Worm (Caenorhabditis elegans) whole organism, midembryonic: ENCODE data around the gene F56D6.14.

Source experiments
- cog-1 ChIP-seq: sonication (generic microtip); optimal IDR thresholded peaks from 2 replicates; lab custom pipeline; 2016; ENCODE audit warnings: missing genetic modification characterization, missing compliant biosample characterization
- flt-1 ChIP-seq: fragments of 200-800 bp; sonication (Bioruptor generic); IDR thresholded peaks from 2 replicates; pipeline ENCODE4 v1.3.6; 2022; ENCODE audit warnings: missing genetic modification characterization, missing compliant biosample characterization
- klf-2 ChIP-seq: fragments of 200-800 bp; sonication (Bioruptor generic); conservative IDR thresholded peaks from 2 replicates; pipeline ENCODE4 v1.3.6; 2022; ENCODE audit warnings: missing genetic modification reagents, missing genetic modification characterization, missing compliant biosample characterization
- med-1 ChIP-seq: sonication (generic microtip); optimal IDR thresholded peaks from 2 replicates; lab custom pipeline; 2017; ENCODE audit warnings: missing genetic modification characterization, mild to moderate bottlenecking, missing compliant biosample characterization, antibody characterized with exemption, missing genetic modification reagents; ENCODE audit not compliant: insufficient read depth
- tab-1 ChIP-seq: fragments of 200-800 bp; sonication (Bioruptor generic); IDR thresholded peaks from 2 replicates; pipeline ENCODE4 v1.3.6; 2022; ENCODE audit warnings: missing genetic modification characterization, missing compliant biosample characterization
- ztf-23 ChIP-seq: fragments of 200-800 bp; sonication (Bioruptor generic); IDR thresholded peaks from 2 replicates; pipeline ENCODE4 v1.3.6; 2022; ENCODE audit warnings: missing genetic modification reagents, missing genetic modification characterization, missing compliant biosample characterization

- TF ChIP-seq tab-1 (no peak), klf-2 (GFP tag; lab: Robert Waterston, UW) (no peak), med-1 (GFP tag; lab: Kevin White, UChicago) (no peak), flt-1 (GFP tag; lab: Robert Waterston, UW) (no peak), ztf-23 (no peak), cog-1 (tag; lab: Kevin White, UChicago) (no peak)
These were observed 2.0 kb downstream of the F56D6.14 start, which contains the start of gene srz-19 for ce11 chrIV:3919506-3919905.
